Fruit fly (Drosophila melanogaster) whole organism, embryonic: Measurements from ENCODE around the gene CG6168.
A peak's percentile ranks its signal among the peaks of the same experiment; 100 is the strongest.

Source experiments
- CG31365 ChIP-seq: fragments of 200-800 bp; sonication (Bioruptor generic); optimal IDR thresholded peaks from 2 replicates; lab custom pipeline; 2018; ENCODE audit warnings: missing biosample characterization, mild to moderate bottlenecking, missing genetic modification characterization
- CG3847 ChIP-seq: fragments of 200-800 bp; sonication (Bioruptor generic); IDR thresholded peaks from 2 replicates; pipeline ENCODE4 v1.3.6; 2022; ENCODE audit warnings: missing biosample characterization, missing genetic modification characterization
- CG7357 ChIP-seq: fragments of 200-800 bp; sonication (Bioruptor generic); IDR thresholded peaks from 3 replicates; pipeline ENCODE4 v1.3.6; 2022; ENCODE audit warnings: missing biosample characterization, missing genetic modification characterization
- Lhr ChIP-seq: fragments of 200-800 bp; sonication (Bioruptor generic); optimal IDR thresholded peaks from 3 replicates; lab custom pipeline; 2017; ENCODE audit warnings: mild to moderate bottlenecking, missing biosample characterization, missing genetic modification reagents, missing genetic modification characterization
- Optix ChIP-seq: fragments of 200-800 bp; sonication (Bioruptor generic); IDR thresholded peaks from 3 replicates; pipeline ENCODE4 v1.3.6; 2022; ENCODE audit warnings: missing biosample characterization, missing genetic modification characterization
- Pdp1 ChIP-seq, 2 experiments: fragments of 200-800 bp; sonication (Bioruptor generic); optimal IDR thresholded peaks; 3 replicates each; lab custom pipeline; 2016; ENCODE audit warnings: missing biosample characterization in 2 of 2, missing genetic modification characterization in 2 of 2, mild to moderate bottlenecking in 1 of 2, moderate library complexity in 1 of 2
- cad ChIP-seq: fragments of >200 bp; optimal IDR thresholded peaks from 2 replicates; lab custom pipeline; 2017; ENCODE audit warnings: missing biosample characterization, missing genetic modification characterization
- dati ChIP-seq: fragments of 200-800 bp; sonication (Bioruptor generic); IDR thresholded peaks from 2 replicates; pipeline ENCODE4 v1.3.6; 2022; ENCODE audit warnings: missing biosample characterization, missing genetic modification characterization
- fd64A ChIP-seq: fragments of 200-800 bp; sonication (Bioruptor generic); optimal IDR thresholded peaks from 3 replicates; lab custom pipeline; 2018; ENCODE audit warnings: missing biosample characterization, mild to moderate bottlenecking, missing genetic modification characterization
- fru ChIP-seq: fragments of >200 bp; optimal IDR thresholded peaks from 2 replicates; lab custom pipeline; 2017
- pan ChIP-seq, 4 experiments: fragments of >200 bp in 3 of 4; fragments of 200-800 bp in 1 of 4; sonication (Bioruptor generic) in 1 of 4; optimal IDR thresholded peaks in 3 of 4; IDR thresholded peaks in 1 of 4; 2 replicates each; pipeline versions ENCODE4 v1.3.6 to Lab custom; 2017 to 2022; ENCODE audit warnings: missing biosample characterization in 2 of 4, missing genetic modification characterization in 2 of 4, mixed read lengths in 1 of 4
- pfk ChIP-seq: fragments of 200-800 bp; sonication (Bioruptor generic); optimal IDR thresholded peaks from 2 replicates; lab custom pipeline; 2018; ENCODE audit warnings: missing biosample characterization, mild to moderate bottlenecking, missing genetic modification characterization, moderate library complexity
- z ChIP-seq: fragments of 200-800 bp; sonication (Bioruptor generic); IDR thresholded peaks from 3 replicates; pipeline ENCODE4 v1.3.6; 2022; ENCODE audit warnings: missing biosample characterization, missing genetic modification characterization

DNA sequence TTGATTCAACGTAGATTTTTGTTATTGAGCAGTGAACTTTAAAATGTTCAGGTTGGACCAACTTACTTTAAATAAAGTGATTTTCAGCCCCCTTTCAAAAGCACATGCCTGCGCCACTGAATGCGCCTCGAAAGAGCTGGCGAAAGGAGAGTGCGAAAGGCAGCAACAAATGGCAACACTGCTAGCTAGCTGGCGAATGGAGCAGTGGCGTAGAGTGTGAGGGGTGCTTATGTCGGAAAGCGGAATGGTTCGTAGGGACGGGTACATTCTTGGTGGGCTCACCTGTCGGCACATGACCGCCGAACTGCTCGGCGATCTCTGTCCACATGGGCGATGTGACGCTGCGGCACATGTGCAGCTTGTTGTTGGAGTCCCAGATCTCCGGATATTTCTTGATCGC, 42.8 kb upstream of the CG6168 start:
- TF ChIP-seq z: no peak
- peak in 1 of 2 experiments; percentile 32 for TF ChIP-seq Pdp1 (GFP tag; optimal IDR thresholded peaks at IDR 0.05; lab: Kevin White, UChicago)
- no peak for TF ChIP-seq fd64A (GFP tag; lab: Kevin White, UChicago)
- no peak for TF ChIP-seq Lhr (GFP tag; lab: Kevin White, UChicago)
- TF ChIP-seq CG3847: peak; percentile 18; the same call in 1 of the 2 replicates
- TF ChIP-seq CG7357: no peak
- TF ChIP-seq Optix (GFP tag; lab: Robert Waterston, UW): 0 out of 3 replicates have a peak, but pooled peaks have one; percentile 15
- TF ChIP-seq pan (optimal IDR thresholded peaks at IDR 0.05; lab: Kevin White, UChicago): no peak
- no peak for TF ChIP-seq pan (GFP tag; optimal IDR thresholded peaks at IDR 0.05 in 1 of 2, IDR thresholded peaks at IDR 0.05 in 1 of 2)
- no peak for TF ChIP-seq cad (GFP tag; lab: Kevin White, UChicago)
- TF ChIP-seq pfk: no peak
- no peak for TF ChIP-seq fru
- TF ChIP-seq CG31365 (tag; lab: Kevin White, UChicago): no peak
- 0 out of 2 replicates have a peak, but pooled peaks have one; percentile 24 for TF ChIP-seq dati (GFP tag; lab: Robert Waterston, UW)
